Fruit fly (Drosophila melanogaster): ENCODE data around the gene TyrRS.

TyrRS gene

dm6 chr3L:16419059-16419773, at the start of gene TyrRS, which contains the start of gene CG33158:
Gene TyrRS, minus strand, starts transcription at chr3L:16419302.
Gene CG33158, plus strand, starts transcription at chr3L:16419597.
- TF ChIP-seq brk (GFP tag; optimal IDR thresholded peaks at IDR 0.05): no peak
- no peak for TF ChIP-seq ey (GFP tag; optimal IDR thresholded peaks at IDR 0.05)
- peak; percentile 94 for TF ChIP-seq Myc (optimal IDR thresholded peaks at IDR 0.05)

DNA sequence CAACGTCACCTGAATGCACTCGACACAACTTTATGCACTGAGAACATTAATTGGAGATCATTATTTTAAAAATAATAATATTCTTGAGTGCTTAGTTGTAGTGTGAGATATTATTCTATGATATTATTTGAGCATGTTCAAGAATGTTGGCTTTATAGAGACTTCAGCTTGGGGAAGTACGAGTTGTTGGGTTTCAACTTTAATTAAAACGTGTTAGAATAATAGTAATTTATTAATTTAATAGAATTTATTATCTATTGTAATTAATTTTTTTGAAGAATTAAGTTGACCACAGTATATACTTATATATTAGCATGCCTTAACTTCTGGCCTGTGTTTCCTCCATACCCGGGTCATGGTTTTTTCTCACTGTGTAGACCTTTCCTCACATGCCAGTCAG, 44.7 kb upstream of the TyrRS start:
- no peak for TF ChIP-seq foxo (GFP tag; optimal IDR thresholded peaks at IDR 0.05)
- TF ChIP-seq Sp1 (GFP tag; optimal IDR thresholded peaks at IDR 0.05): no peak
- TF ChIP-seq CrebA (GFP tag; optimal IDR thresholded peaks at IDR 0.05; ENCODE audit: borderline replicate concordance): no peak
- TF ChIP-seq Hr83 (GFP tag; optimal IDR thresholded peaks at IDR 0.05; ENCODE audit: poor library complexity, severe bottlenecking): no peak
- TF ChIP-seq dsf (GFP tag; optimal IDR thresholded peaks at IDR 0.05; ENCODE audit: borderline replicate concordance): no peak
- no peak for TF ChIP-seq ey (GFP tag; optimal IDR thresholded peaks at IDR 0.05)
- no peak for TF ChIP-seq fru (GFP tag; optimal IDR thresholded peaks at IDR 0.05)
- TF ChIP-seq psq (GFP tag; optimal IDR thresholded peaks at IDR 0.05): no peak
- TF ChIP-seq Myc (optimal IDR thresholded peaks at IDR 0.05): no peak
- TF ChIP-seq Hr78 (GFP tag; optimal IDR thresholded peaks at IDR 0.05): no peak
- no peak for TF ChIP-seq rgr (GFP tag; optimal IDR thresholded peaks at IDR 0.05)
- TF ChIP-seq dl (GFP tag; optimal IDR thresholded peaks at IDR 0.05; ENCODE audit: insufficient read depth in 1 of 2, partially characterized antibody in 2 of 2): no peak
- no peak for TF ChIP-seq Jra (GFP tag; optimal IDR thresholded peaks at IDR 0.05)
- no peak for TF ChIP-seq usp (GFP tag; optimal IDR thresholded peaks at IDR 0.05)
- no peak for TF ChIP-seq N (GFP tag; optimal IDR thresholded peaks at IDR 0.05)

DNA sequence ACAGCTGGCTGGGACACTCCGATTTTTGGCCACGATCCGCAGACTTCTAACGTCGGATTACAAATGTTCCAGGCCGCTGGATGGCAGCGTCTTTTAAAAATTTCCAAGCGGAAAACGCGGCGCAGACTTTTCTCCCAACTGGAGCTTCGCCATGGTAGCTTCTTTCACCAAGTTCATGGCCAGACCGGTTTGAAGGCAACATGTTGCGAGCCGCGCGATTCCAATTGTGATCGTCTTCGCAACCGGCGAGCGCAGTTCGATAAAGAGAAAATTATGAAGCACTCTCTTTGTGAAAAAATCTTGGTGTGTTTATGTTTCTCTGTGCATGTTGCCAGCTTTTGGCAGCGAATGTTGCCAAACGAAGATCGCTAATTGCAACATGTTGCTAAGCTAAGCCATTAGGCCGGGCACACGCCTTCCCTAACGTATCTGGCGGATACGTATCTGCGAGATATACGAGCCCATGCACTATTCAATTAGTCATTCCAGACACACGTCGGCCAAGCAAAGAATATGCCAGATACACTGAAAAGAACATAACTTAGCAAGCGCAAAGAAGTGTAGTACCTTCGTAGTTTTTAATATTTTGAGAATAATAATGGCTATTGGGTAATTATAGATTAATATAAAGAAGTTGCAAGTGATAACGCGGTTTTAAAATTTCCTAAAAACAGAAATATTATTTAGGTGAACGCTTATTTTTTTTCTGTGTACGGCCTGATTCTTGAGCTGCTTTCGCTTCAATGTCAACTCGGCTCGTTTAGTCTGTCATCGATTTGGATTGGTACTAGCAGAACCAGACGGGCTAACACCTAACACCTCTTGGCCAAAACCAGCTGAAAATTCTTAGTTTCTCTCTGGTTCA, 33.0 kb upstream of the TyrRS start, which contains the start of gene dsx-c73A:
Gene dsx-c73A (minus strand): TSS at position 72 of the 865 bp plus-strand sequence.
- no peak for TF ChIP-seq Hnf4 (GFP tag; optimal IDR thresholded peaks at IDR 0.05)
- no peak for TF ChIP-seq Abd-B (GFP tag; optimal IDR thresholded peaks at IDR 0.05)
- no peak for TF ChIP-seq psq (GFP tag; optimal IDR thresholded peaks at IDR 0.05)
- no peak for TF ChIP-seq fru (GFP tag; optimal IDR thresholded peaks at IDR 0.05)
- TF ChIP-seq dmrt93B (GFP tag; optimal IDR thresholded peaks at IDR 0.05): no peak
- TF ChIP-seq sv (GFP tag; optimal IDR thresholded peaks at IDR 0.05): peak; percentile 10
- TF ChIP-seq Dif (GFP tag; optimal IDR thresholded peaks at IDR 0.05; ENCODE audit: partially characterized antibody): peak; percentile 4
- TF ChIP-seq pan (optimal IDR thresholded peaks at IDR 0.05): no peak
- no peak for TF ChIP-seq ey (GFP tag; optimal IDR thresholded peaks at IDR 0.05)
- TF ChIP-seq CG9705 (GFP tag; optimal IDR thresholded peaks at IDR 0.05): no peak
- TF ChIP-seq GATAd (GFP tag; optimal IDR thresholded peaks at IDR 0.05): no peak
- TF ChIP-seq dl (GFP tag; optimal IDR thresholded peaks at IDR 0.05; ENCODE audit: insufficient read depth in 1 of 2, partially characterized antibody in 2 of 2): no peak
- TF ChIP-seq Jra (GFP tag; optimal IDR thresholded peaks at IDR 0.05): no peak
- TF ChIP-seq Myc (optimal IDR thresholded peaks at IDR 0.05): no peak
- no peak for TF ChIP-seq CG32264 (GFP tag; optimal IDR thresholded peaks at IDR 0.05)
- no peak for TF ChIP-seq woc (GFP tag; optimal IDR thresholded peaks at IDR 0.05)
- TF ChIP-seq rgr (GFP tag; optimal IDR thresholded peaks at IDR 0.05): no peak

DNA sequence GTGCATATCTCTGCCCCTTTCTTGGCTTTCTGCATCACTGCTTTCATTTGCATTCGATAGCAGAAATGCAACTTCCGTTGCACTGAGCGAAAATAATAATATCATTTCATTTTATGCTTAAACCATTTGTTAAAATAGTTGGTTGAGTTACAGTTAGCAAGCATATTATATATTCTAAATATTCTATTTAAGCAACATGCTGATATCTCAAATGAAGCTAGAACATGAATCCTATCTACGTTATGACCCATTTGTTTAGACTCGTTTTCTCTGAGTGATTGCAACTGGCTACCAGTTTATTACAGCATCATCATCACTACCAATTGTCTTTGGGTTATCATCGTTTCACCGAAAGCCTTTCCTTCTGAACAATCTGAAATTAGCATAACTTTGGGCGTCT, 23.5 kb upstream of the TyrRS start:
- TF ChIP-seq GATAd (GFP tag; optimal IDR thresholded peaks at IDR 0.05): no peak
- TF ChIP-seq CrebA (GFP tag; optimal IDR thresholded peaks at IDR 0.05; ENCODE audit: borderline replicate concordance): no peak
- no peak for TF ChIP-seq usp (GFP tag; optimal IDR thresholded peaks at IDR 0.05)
- TF ChIP-seq lola (GFP tag; optimal IDR thresholded peaks at IDR 0.05): no peak
- no peak for TF ChIP-seq Myc (optimal IDR thresholded peaks at IDR 0.05)
- TF ChIP-seq N (GFP tag; optimal IDR thresholded peaks at IDR 0.05): no peak

DNA sequence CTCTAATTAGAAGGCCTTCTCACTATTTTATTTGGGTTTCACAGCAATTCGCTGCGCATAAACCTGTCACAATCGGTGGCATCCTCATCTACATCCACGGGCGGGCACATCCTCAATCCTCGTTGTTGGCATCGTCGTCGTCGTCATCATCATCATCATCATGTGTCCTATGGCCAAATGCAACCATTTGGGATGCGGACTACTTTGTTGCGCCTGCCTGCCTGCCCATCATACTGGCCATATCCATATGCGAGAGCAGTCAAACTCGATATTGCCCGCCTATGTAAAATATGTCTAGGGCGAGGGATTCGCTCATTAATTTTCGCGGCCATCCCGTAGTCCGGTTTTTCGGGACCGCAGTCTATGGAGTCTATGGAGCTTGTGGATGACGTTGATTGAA, 18.2 kb upstream of the TyrRS start:
- TF ChIP-seq Sp1 (GFP tag; optimal IDR thresholded peaks at IDR 0.05) (no peak), psq (GFP tag; optimal IDR thresholded peaks at IDR 0.05) (no peak), Myc (optimal IDR thresholded peaks at IDR 0.05) (no peak), ey (GFP tag; optimal IDR thresholded peaks at IDR 0.05) (no peak), GATAd (GFP tag; optimal IDR thresholded peaks at IDR 0.05) (no peak), N (GFP tag; optimal IDR thresholded peaks at IDR 0.05) (no peak), woc (GFP tag; optimal IDR thresholded peaks at IDR 0.05) (no peak), br (GFP tag; optimal IDR thresholded peaks at IDR 0.05) (no peak), Dif (GFP tag; optimal IDR thresholded peaks at IDR 0.05; ENCODE audit: partially characterized antibody) (no peak), dmrt93B (GFP tag; optimal IDR thresholded peaks at IDR 0.05) (no peak), Vsx2 (GFP tag; optimal IDR thresholded peaks at IDR 0.05; ENCODE audit: partially characterized antibody) (no peak), rgr (GFP tag; optimal IDR thresholded peaks at IDR 0.05) (no peak), sage (GFP tag; optimal IDR thresholded peaks at IDR 0.05) (no peak)

Data from whole organism, wandering third instar larva.